Worm (Caenorhabditis elegans): ENCODE results near the gene lact-7.

lact-7 gene

DNA sequence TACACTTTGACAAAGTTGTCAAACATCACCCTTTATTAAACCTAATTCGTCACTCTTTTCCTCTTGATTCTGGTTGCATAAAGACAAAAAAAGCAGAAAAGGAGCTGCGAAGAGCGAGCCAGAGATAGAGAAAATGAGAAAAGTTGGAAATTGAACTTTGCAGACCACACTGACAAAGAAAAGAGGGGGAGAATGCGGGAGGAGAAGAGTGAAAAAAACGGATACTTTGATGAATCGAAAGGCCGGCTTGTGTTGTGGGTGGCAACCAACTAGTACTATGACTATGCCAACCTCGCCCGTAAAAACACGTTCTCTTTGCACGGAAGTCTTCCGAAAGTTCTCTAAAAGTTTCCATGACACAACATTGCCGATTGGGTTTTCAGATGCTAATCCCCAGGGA lies 33.3 kb upstream of the lact-7 start (continued):
- TF ChIP-seq rpc-1 (optimal IDR thresholded peaks at IDR 0.05), result no peak
- no peak for TF ChIP-seq rpc-1 (tag; optimal IDR thresholded peaks at IDR 0.05)
- TF ChIP-seq ztf-28 (GFP tag; IDR thresholded peaks at IDR 0.05), result no peak

DNA sequence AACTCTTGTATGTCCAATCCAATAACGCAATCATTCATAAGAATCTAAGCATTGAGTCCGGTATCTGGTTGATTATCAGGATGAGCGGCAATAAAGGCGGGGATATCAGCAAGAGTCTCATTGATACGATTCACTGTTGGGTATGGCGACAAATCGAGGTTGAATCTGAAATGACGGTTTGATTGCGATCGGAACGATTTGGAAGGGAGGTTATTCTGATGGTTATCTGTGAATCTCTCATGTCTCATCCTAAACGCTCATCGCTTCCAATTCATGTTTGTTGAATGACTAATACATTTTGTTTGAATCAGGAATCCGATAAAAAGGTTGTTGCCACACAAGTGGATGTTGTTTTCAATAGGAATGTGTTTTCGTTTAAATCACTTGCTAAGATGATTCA lies 32.5 kb upstream of the lact-7 start:
- TF ChIP-seq die-1 (tag; optimal IDR thresholded peaks at IDR 0.05), result no peak
- TF ChIP-seq mxl-1 (tag; optimal IDR thresholded peaks at IDR 0.05), result no peak
- TF ChIP-seq F49E8.2 (tag; optimal IDR thresholded peaks at IDR 0.05; ENCODE audit: insufficient read depth), result no peak
- no peak for TF ChIP-seq F55B11.4 (tag; optimal IDR thresholded peaks at IDR 0.05; ENCODE audit: borderline replicate concordance, insufficient read depth)
- no peak for TF ChIP-seq lin-54 (GFP tag; optimal IDR thresholded peaks at IDR 0.05)
- no peak for TF ChIP-seq ztf-22 (GFP tag; optimal IDR thresholded peaks at IDR 0.05)
- no peak for TF ChIP-seq Y56A3A.18 (GFP tag; IDR thresholded peaks at IDR 0.05)
- TF ChIP-seq madf-6 (GFP tag; IDR thresholded peaks at IDR 0.05), result no peak

DNA sequence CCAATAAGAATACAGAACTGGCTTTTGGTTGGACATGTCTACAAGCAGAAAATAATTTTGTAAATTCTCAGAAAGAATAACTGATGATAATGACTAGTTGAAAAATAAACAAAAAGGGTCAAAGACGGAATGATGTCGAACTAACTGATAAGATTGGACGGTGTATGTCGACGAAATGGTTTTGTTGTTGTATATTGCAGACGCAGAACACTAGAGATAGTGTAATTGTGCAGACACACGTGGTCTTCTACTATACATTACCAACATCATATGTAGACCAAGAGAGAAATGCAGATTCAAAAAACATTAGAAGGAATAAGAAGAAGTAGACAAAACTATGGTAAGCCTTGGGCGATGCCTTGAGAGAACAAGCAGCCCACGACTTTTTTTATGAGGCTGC lies 31.1 kb upstream of the lact-7 start, which contains the start of the genes gst-42 and D1053.2:
Gene gst-42 (minus strand): TSS at position 176 of the 400 bp plus-strand sequence.
Gene D1053.2 (plus strand): TSS at position 391 of the 400 bp plus-strand sequence.
- TF ChIP-seq F23B12.7 (tag; optimal IDR thresholded peaks at IDR 0.05; ENCODE audit: insufficient read depth) (no peak), lin-40 (tag; optimal IDR thresholded peaks at IDR 0.05) (peak; percentile 23), nfya-2 (GFP tag; IDR thresholded peaks at IDR 0.05) (no peak), snpc-3.4 (tag; optimal IDR thresholded peaks at IDR 0.05) (no peak), pha-4 (tag; optimal IDR thresholded peaks at IDR 0.05) (peak; percentile 77), B0336.3 (GFP tag; IDR thresholded peaks at IDR 0.05) (0 out of 2 replicates have a peak, but pooled peaks have one; percentile 16), ekl-4 (GFP tag; IDR thresholded peaks at IDR 0.05) (no peak), cebp-1 (GFP tag; IDR thresholded peaks at IDR 0.05) (no peak), cebp-1 (tag; optimal IDR thresholded peaks at IDR 0.05) (peak; percentile 10), nhr-120 (GFP tag; IDR thresholded peaks at IDR 0.05) (no peak), C17E4.6 (GFP tag; IDR thresholded peaks at IDR 0.05) (no peak), efl-1 (GFP tag; optimal IDR thresholded peaks at IDR 0.05) (no peak), ceh-100 (GFP tag; IDR thresholded peaks at IDR 0.05) (no peak), bed-2 (GFP tag; IDR thresholded peaks at IDR 0.05) (no peak), rpc-1 (optimal IDR thresholded peaks at IDR 0.05) (no peak), rpc-1 (tag; optimal IDR thresholded peaks at IDR 0.05) (no peak), madf-8 (GFP tag; conservative IDR thresholded peaks at IDR 0.05) (no peak), ztf-6 (GFP tag; IDR thresholded peaks at IDR 0.05) (no peak), repo-1 (tag; optimal IDR thresholded peaks at IDR 0.05) (no peak), nhr-80 (tag; optimal IDR thresholded peaks at IDR 0.05) (peak; percentile 92), atf-7 (tag; optimal IDR thresholded peaks at IDR 0.05) (peak; percentile 49), ceh-27 (GFP tag; optimal IDR thresholded peaks at IDR 0.05) (no peak)

DNA sequence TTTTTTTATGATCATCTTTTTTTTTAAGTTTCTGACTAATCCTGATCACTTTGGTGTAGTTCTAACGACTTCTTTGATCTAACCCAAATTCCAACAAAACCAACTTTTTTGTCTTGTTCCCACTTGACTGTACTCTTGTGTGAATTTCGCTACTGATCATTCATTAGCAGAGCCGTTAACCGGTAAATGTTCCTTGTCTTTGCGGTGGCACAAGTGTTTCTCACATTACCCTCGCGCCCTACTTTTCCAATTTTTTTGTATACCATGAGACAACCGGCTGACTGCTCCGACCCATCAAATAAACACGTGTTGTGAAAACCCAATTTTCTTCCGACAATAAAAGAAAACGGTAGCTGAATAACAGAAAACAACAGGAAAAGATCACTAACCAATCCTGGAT lies 26.2 kb upstream of the lact-7 start:
- TF ChIP-seq sea-2 (GFP tag; IDR thresholded peaks at IDR 0.05) (no peak), madf-8 (GFP tag; conservative IDR thresholded peaks at IDR 0.05) (no peak), sdz-38 (tag; optimal IDR thresholded peaks at IDR 0.05) (no peak), unc-130 (GFP tag; optimal IDR thresholded peaks at IDR 0.05) (no peak), hrde-1 (tag; optimal IDR thresholded peaks at IDR 0.05; ENCODE audit: borderline replicate concordance) (no peak)
